Worm (Caenorhabditis elegans): Measurements from ENCODE around the gene F46C5.6.

The F46C5.6 gene

ce11 chrII:8853238-8853637 lies 8.9 kb upstream of the F46C5.6 start:
- TF ChIP-seq lsy-12 (tag; optimal IDR thresholded peaks at IDR 0.05) (no peak), unc-62 (GFP tag; optimal IDR thresholded peaks at IDR 0.05) (no peak), elt-1 (tag; optimal IDR thresholded peaks at IDR 0.05) (peak; percentile 76), sea-2 (GFP tag; optimal IDR thresholded peaks at IDR 0.05) (no peak), nhr-11 (tag; optimal IDR thresholded peaks at IDR 0.05) (no peak), egl-27 (tag; optimal IDR thresholded peaks at IDR 0.05) (no peak), pha-4 (tag; optimal IDR thresholded peaks at IDR 0.05) (no peak)

ce11 chrII:8851996-8852587 lies 7.8 kb upstream of the F46C5.6 start, which contains the start of gene oac-46:
Gene oac-46, minus strand, starts transcription at chrII:8852096.
- TF ChIP-seq hmg-11 (tag; optimal IDR thresholded peaks at IDR 0.05) (no peak), nhr-12 (tag; optimal IDR thresholded peaks at IDR 0.05) (no peak), nfya-1 (tag; optimal IDR thresholded peaks at IDR 0.05; ENCODE audit: insufficient read depth) (no peak), nhr-25 (tag; optimal IDR thresholded peaks at IDR 0.05) (peak; percentile 78), nhr-23 (tag; optimal IDR thresholded peaks at IDR 0.05) (peak; percentile 56), nhr-43 (tag; optimal IDR thresholded peaks at IDR 0.05; ENCODE audit: poor library complexity, severe bottlenecking) (peak; percentile 39), ama-1 (optimal IDR thresholded peaks at IDR 0.05) (peak; percentile 14), nhr-76 (tag; optimal IDR thresholded peaks at IDR 0.05) (no peak)

- no peak for TF ChIP-seq daf-12 (tag; optimal IDR thresholded peaks at IDR 0.05)
- TF ChIP-seq nfya-1 (tag; optimal IDR thresholded peaks at IDR 0.05; ENCODE audit: insufficient read depth): no peak
- no peak for TF ChIP-seq hmg-11 (tag; optimal IDR thresholded peaks at IDR 0.05)
- no peak for TF ChIP-seq ceh-82 (tag; optimal IDR thresholded peaks at IDR 0.05)
- no peak for TF ChIP-seq zag-1 (tag; optimal IDR thresholded peaks at IDR 0.05)
- TF ChIP-seq nhr-12 (tag; optimal IDR thresholded peaks at IDR 0.05): no peak
- no peak for TF ChIP-seq fos-1 (tag; optimal IDR thresholded peaks at IDR 0.05)
- no peak for TF ChIP-seq lin-15B (tag; optimal IDR thresholded peaks at IDR 0.05)
- no peak for TF ChIP-seq mdl-1 (tag; optimal IDR thresholded peaks at IDR 0.05)
Observed at ce11 chrII:8848984-8849383, 4.7 kb upstream of the F46C5.6 start.

ce11 chrII:8845932-8846331 lies 1.6 kb upstream of the F46C5.6 start:
- TF ChIP-seq pqm-1 (tag; optimal IDR thresholded peaks at IDR 0.05): peak; percentile 39
- TF ChIP-seq nhr-67 (tag; optimal IDR thresholded peaks at IDR 0.05): no peak

- no peak for TF ChIP-seq ceh-82 (tag; optimal IDR thresholded peaks at IDR 0.05)
- no peak for TF ChIP-seq aly-2 (tag; optimal IDR thresholded peaks at IDR 0.05)
- TF ChIP-seq lin-39 (tag; optimal IDR thresholded peaks at IDR 0.05): no peak
- TF ChIP-seq daf-12 (tag; optimal IDR thresholded peaks at IDR 0.05): no peak
- TF ChIP-seq lsy-12 (tag; optimal IDR thresholded peaks at IDR 0.05): no peak
- TF ChIP-seq nhr-25 (tag; optimal IDR thresholded peaks at IDR 0.05): no peak
- TF ChIP-seq unc-39 (tag; optimal IDR thresholded peaks at IDR 0.05): no peak
- no peak for TF ChIP-seq R02D3.7 (tag; optimal IDR thresholded peaks at IDR 0.05)
- no peak for TF ChIP-seq nhr-237 (tag; optimal IDR thresholded peaks at IDR 0.05)
- no peak for TF ChIP-seq nhr-28 (tag; optimal IDR thresholded peaks at IDR 0.05)
- TF ChIP-seq mdl-1 (tag; optimal IDR thresholded peaks at IDR 0.05): no peak
Observed at ce11 chrII:8845298-8845697, 983 bp upstream of the F46C5.6 start, which contains the start of gene agxt-1. Gene agxt-1, plus strand, starts transcription at chrII:8845598.

ce11 chrII:8839025-8839424 lies 5.3 kb downstream of the F46C5.6 start, which contains the start of gene F46C5.7:
Gene F46C5.7, plus strand, starts transcription at chrII:8839325.
- TF ChIP-seq hmg-11 (tag; optimal IDR thresholded peaks at IDR 0.05): no peak
- no peak for TF ChIP-seq nhr-28 (tag; optimal IDR thresholded peaks at IDR 0.05)
- TF ChIP-seq ama-1 (optimal IDR thresholded peaks at IDR 0.05): no peak
- TF ChIP-seq unc-39 (tag; optimal IDR thresholded peaks at IDR 0.05): no peak
- no peak for TF ChIP-seq nhr-25 (tag; optimal IDR thresholded peaks at IDR 0.05)
- no peak for TF ChIP-seq egl-5 (tag; optimal IDR thresholded peaks at IDR 0.05)
- no peak for TF ChIP-seq mdl-1 (tag; optimal IDR thresholded peaks at IDR 0.05)
- no peak for TF ChIP-seq jun-1 (tag; optimal IDR thresholded peaks at IDR 0.05)
- TF ChIP-seq snpc-4 (tag; optimal IDR thresholded peaks at IDR 0.05): no peak
- no peak for TF ChIP-seq lin-15B (tag; optimal IDR thresholded peaks at IDR 0.05)
